Fruit fly (Drosophila melanogaster): ENCODE data around the gene CG12783.

DNA sequence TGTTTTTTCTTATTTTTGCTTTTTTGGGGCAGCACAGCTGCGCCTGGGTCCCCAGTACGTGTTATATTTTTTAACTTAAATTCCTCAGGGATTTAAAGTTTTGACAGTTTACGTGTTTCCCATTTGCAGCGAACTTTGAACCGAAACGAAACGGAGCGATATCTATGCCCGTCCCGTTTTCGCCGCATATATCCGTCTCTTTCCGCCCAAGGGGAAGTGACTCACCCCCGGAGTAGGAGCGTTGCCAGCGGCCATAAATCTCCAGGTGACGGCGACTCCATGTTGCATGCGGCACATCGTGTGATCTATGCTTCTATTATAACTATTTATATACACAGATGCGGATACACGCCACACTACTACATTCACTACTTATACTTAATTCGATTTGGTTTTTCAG lies 48.5 kb upstream of the CG12783 start:
- no peak for TF ChIP-seq usp (GFP tag; optimal IDR thresholded peaks at IDR 0.05)
- TF ChIP-seq Dll (optimal IDR thresholded peaks at IDR 0.05): no peak
- TF ChIP-seq pan (optimal IDR thresholded peaks at IDR 0.05): no peak
- no peak for TF ChIP-seq psq (optimal IDR thresholded peaks at IDR 0.05)
- no peak for TF ChIP-seq CG8478 (optimal IDR thresholded peaks at IDR 0.05)
